Fruit fly (Drosophila melanogaster) whole organism, pupa: ENCODE measurements around the gene rno.

ENCODE experiments used
- CG10348 ChIP-seq: fragments of 200-800 bp; sonication (Bioruptor generic); IDR thresholded peaks from 2 replicates; pipeline ENCODE4 v1.3.6; 2022; ENCODE audit warnings: missing biosample characterization, missing genetic modification characterization
- CG12605 ChIP-seq: fragments of 200-800 bp; sonication (Bioruptor generic); IDR thresholded peaks from 2 replicates; pipeline ENCODE4 v1.3.6; 2022; ENCODE audit warnings: missing biosample characterization, missing genetic modification characterization
- CG13204 ChIP-seq: fragments of 200-800 bp; sonication (Bioruptor generic); optimal IDR thresholded peaks from 2 replicates; lab custom pipeline; 2018; ENCODE audit warnings: missing biosample characterization, mild to moderate bottlenecking, missing genetic modification characterization, moderate library complexity
- CG15710 ChIP-seq: fragments of 200-800 bp; sonication (Bioruptor generic); optimal IDR thresholded peaks from 2 replicates; lab custom pipeline; 2018; ENCODE audit warnings: missing biosample characterization, mild to moderate bottlenecking, missing genetic modification characterization, moderate library complexity
- CG8301 ChIP-seq: fragments of 200-800 bp; sonication (Bioruptor generic); optimal IDR thresholded peaks from 2 replicates; lab custom pipeline; 2018; ENCODE audit warnings: missing biosample characterization, mild to moderate bottlenecking, missing genetic modification characterization
- CG9948 ChIP-seq: fragments of 200-800 bp; sonication (Bioruptor generic); optimal IDR thresholded peaks from 2 replicates; lab custom pipeline; 2018; ENCODE audit warnings: missing biosample characterization, mild to moderate bottlenecking, missing genetic modification characterization, moderate library complexity
- D1 ChIP-seq: fragments of 200-800 bp; sonication (Bioruptor generic); optimal IDR thresholded peaks from 2 replicates; lab custom pipeline; 2018; ENCODE audit warnings: missing biosample characterization, mild to moderate bottlenecking, missing genetic modification characterization, moderate library complexity
- fd96Ca ChIP-seq: fragments of 200-800 bp; sonication (Bioruptor generic); IDR thresholded peaks from 3 replicates; pipeline ENCODE4 v1.3.6; 2022; ENCODE audit warnings: missing biosample characterization, missing genetic modification characterization
- gl ChIP-seq: fragments of 200-800 bp; sonication (Bioruptor generic); optimal IDR thresholded peaks from 2 replicates; lab custom pipeline; 2018; ENCODE audit warnings: missing biosample characterization, mild to moderate bottlenecking, missing genetic modification characterization

dm6 chr3L:180262-180543, 19.4 kb downstream of the rno start:
- no peak for TF ChIP-seq CG10348
- TF ChIP-seq CG13204 (GFP tag; lab: Kevin White, UChicago) = no peak
- no peak for TF ChIP-seq fd96Ca
- no peak for TF ChIP-seq D1 (tag; lab: Kevin White, UChicago)
- no peak for TF ChIP-seq CG12605 (GFP tag; lab: Robert Waterston, UW)
- TF ChIP-seq CG8301 (tag; lab: Kevin White, UChicago) = no peak
- no peak for TF ChIP-seq CG15710 (tag; lab: Kevin White, UChicago)
- TF ChIP-seq CG9948 = no peak
- no peak for TF ChIP-seq gl
